Worm (Caenorhabditis elegans) whole organism, L4/young adult: ENCODE measurements around the gene Y43C5A.3.

Source experiments
- W03F9.2 ChIP-seq: fragments of 150-350 bp; optimal IDR thresholded peaks from 2 replicates; lab custom pipeline; 2014; ENCODE audit warnings: missing biosample characterization, missing genetic modification characterization
- dao-5 ChIP-seq: sonication (generic microtip); optimal IDR thresholded peaks from 2 replicates; lab custom pipeline; 2016; ENCODE audit warnings: missing genotype, missing genetic modification characterization, moderate library complexity, missing compliant biosample characterization
- him-1 ChIP-seq: sonication (generic microtip); optimal IDR thresholded peaks from 2 replicates; lab custom pipeline; 2016; ENCODE audit warnings: missing genotype, missing genetic modification reagents, missing genetic modification characterization, missing compliant biosample characterization

DNA sequence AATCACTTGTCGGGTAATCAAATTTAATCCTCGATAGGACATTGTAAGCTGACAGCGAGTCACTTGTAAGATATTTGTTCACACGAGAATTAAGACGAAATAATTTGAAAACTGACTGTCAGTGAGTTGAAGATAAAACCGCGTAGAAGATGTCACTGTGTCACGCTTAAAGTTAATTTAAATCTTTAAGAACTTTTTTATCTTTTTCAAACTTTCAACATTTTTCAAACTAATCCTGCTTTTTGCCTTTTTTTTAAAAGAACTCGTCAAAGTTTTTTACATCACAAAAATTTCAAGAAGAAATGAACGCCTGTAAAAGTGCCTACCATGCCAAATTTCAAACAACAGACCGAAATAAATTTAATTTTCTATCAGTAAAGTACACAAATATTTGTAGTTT, 39.7 kb downstream of the Y43C5A.3 start, which contains the start of gene acs-18:
- no peak for TF ChIP-seq dao-5 (tag; lab: Kevin White, UChicago)
- no peak for TF ChIP-seq him-1
- TF ChIP-seq W03F9.2 (tag; lab: Kevin White, UChicago): no peak
